Worm (Caenorhabditis elegans) whole organism, mixed stage, embryonic: ENCODE data around the gene Y13C8A.1.

Experiments used
- blmp-1 ChIP-seq: fragments of 150-350 bp; optimal IDR thresholded peaks from 2 replicates; lab custom pipeline; 2014; ENCODE audit warnings: missing biosample characterization, missing genetic modification characterization
- ceh-39 ChIP-seq: fragments of 150-350 bp; optimal IDR thresholded peaks from 2 replicates; lab custom pipeline; 2014; ENCODE audit warnings: missing biosample characterization, missing genetic modification characterization
- ces-1 ChIP-seq: fragments of 150-350 bp; optimal IDR thresholded peaks from 2 replicates; lab custom pipeline; 2014; ENCODE audit warnings: missing biosample characterization, missing genetic modification reagents, missing genetic modification characterization
- elt-1 ChIP-seq: sonication (generic microtip); optimal IDR thresholded peaks from 2 replicates; lab custom pipeline; 2017; ENCODE audit warnings: missing genetic modification characterization, mild to moderate bottlenecking, missing compliant biosample characterization, antibody characterized with exemption, moderate library complexity, borderline replicate concordance; ENCODE audit not compliant: insufficient read depth
- elt-3 ChIP-seq: fragments of 150-350 bp; optimal IDR thresholded peaks from 2 replicates; lab custom pipeline; 2014; ENCODE audit warnings: missing biosample characterization, missing genetic modification characterization
- lsy-2 ChIP-seq: fragments of 150-350 bp; optimal IDR thresholded peaks from 2 replicates; lab custom pipeline; 2014; ENCODE audit warnings: missing biosample characterization, missing genetic modification characterization
- mep-1 ChIP-seq: fragments of 150-350 bp; optimal IDR thresholded peaks from 2 replicates; lab custom pipeline; 2017; ENCODE audit warnings: missing biosample characterization, missing genetic modification reagents, missing genetic modification characterization, inconsistent platforms
- nhr-237 ChIP-seq: fragments of 150-350 bp; optimal IDR thresholded peaks from 2 replicates; lab custom pipeline; 2014; ENCODE audit warnings: missing biosample characterization, missing genetic modification characterization
- snpc-4 ChIP-seq: fragments of 150-350 bp; optimal IDR thresholded peaks from 2 replicates; lab custom pipeline; 2014; ENCODE audit warnings: missing biosample characterization, missing genetic modification characterization
- unc-39 ChIP-seq: fragments of 150-350 bp; optimal IDR thresholded peaks from 2 replicates; lab custom pipeline; 2014; ENCODE audit warnings: missing biosample characterization, missing genetic modification characterization
- unc-62 ChIP-seq: fragments of 150-350 bp; optimal IDR thresholded peaks from 2 replicates; lab custom pipeline; 2014; ENCODE audit warnings: missing biosample characterization, missing genetic modification reagents, missing genetic modification characterization
- ztf-11 ChIP-seq: fragments of 150-350 bp; optimal IDR thresholded peaks from 2 replicates; lab custom pipeline; 2014; ENCODE audit warnings: missing biosample characterization, missing genetic modification characterization

DNA sequence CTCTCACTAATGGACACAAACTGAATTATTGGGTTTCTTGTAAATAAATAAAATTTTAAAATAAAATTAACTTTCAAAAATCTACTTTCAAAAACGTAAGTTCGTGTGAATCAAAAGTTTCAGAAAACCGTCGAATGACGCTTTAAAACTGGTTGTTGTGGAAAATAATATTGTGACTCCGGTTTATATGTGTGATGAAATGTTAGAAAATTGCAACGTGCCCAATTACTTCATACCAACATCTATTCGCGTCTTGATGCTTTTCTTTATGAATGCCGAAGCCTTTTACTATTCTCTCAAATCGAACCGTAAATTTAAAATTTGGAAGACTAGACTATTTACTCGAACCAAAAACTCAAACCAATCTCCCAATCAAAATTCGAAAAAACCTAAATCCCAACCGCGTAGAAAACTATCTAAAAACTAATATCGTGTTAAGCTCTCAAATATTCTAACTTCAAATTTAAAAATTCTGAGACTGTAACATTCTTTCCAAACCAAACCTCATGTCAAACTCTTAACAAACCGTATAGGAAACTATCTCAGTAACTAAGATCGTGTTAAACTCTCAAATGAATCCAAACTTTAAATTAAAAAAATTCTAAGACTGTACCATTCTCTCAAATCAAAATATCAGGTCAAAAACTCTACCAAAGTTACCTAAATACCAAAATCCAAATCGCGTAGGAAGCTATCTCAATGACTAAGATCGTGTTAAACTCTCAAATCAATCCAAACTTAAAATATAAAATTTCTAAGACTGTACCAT is 47.9 kb downstream of the Y13C8A.1 start:
- TF ChIP-seq unc-62 (no peak), unc-39 (no peak), blmp-1 (tag; lab: Kevin White, UChicago) (no peak), elt-3 (tag; lab: Kevin White, UChicago) (no peak), mep-1 (tag; lab: Kevin White, UChicago) (peak; percentile 27), elt-1 (tag; lab: Kevin White, UChicago) (no peak), ces-1 (GFP tag; lab: Kevin White, UChicago) (no peak), lsy-2 (tag; lab: Kevin White, UChicago) (no peak), nhr-237 (tag; lab: Kevin White, UChicago) (no peak), ceh-39 (tag; lab: Kevin White, UChicago) (no peak), ztf-11 (tag; lab: Kevin White, UChicago) (no peak), snpc-4 (tag; lab: Kevin White, UChicago) (no peak)
